Fruit fly (Drosophila melanogaster): ENCODE data around the gene sv.

DNA sequence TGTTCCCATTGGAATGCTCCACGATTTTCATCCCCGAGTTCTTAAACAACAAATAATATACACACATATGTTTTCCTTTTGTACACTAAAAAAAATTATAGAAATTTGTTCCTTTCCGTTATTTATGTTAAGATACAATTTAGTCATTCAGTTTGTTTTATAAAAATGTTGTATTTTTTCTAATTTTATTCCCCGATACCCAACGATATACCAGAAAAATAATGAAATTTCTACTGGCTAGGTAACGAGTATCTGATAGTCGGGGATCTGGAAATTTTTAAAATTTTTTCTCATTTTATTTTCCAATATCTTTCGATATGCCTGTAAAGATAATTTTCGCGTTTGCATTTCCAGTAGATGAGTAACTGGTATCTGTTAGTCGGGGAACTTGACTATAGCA lies 4.8 kb downstream of the sv start:
- TF ChIP-seq CG8301 (tag; optimal IDR thresholded peaks at IDR 0.05), result no peak
- no peak for TF ChIP-seq Ets98B (GFP tag; IDR thresholded peaks at IDR 0.05)
- TF ChIP-seq rn (GFP tag; IDR thresholded peaks at IDR 0.05), result no peak
- TF ChIP-seq D1 (tag; optimal IDR thresholded peaks at IDR 0.05), result no peak
- no peak for TF ChIP-seq CG17806 (tag; optimal IDR thresholded peaks at IDR 0.05)
- TF ChIP-seq CG13204 (GFP tag; optimal IDR thresholded peaks at IDR 0.05), result no peak
- TF ChIP-seq Snoo (tag; optimal IDR thresholded peaks at IDR 0.05), result no peak
